Worm (Caenorhabditis elegans) whole organism, L4 larva: Measurements from ENCODE around the gene gly-20.

Experiments
- D1046.2 ChIP-seq: fragments of 200-800 bp; sonication (Bioruptor generic); IDR thresholded peaks from 2 replicates; pipeline ENCODE4 v1.3.6; 2022; ENCODE audit warnings: missing genetic modification characterization, missing compliant biosample characterization
- F49E8.2 ChIP-seq: sonication (generic microtip); optimal IDR thresholded peaks from 2 replicates; lab custom pipeline; 2016; ENCODE audit warnings: missing compliant biosample characterization, mild to moderate bottlenecking, missing genetic modification characterization, borderline replicate concordance
- R02D3.7 ChIP-seq: fragments of 150-350 bp; sonication (generic microtip); optimal IDR thresholded peaks from 3 replicates; lab custom pipeline; 2014; ENCODE audit warnings: missing biosample characterization, missing genetic modification characterization
- T20F7.1 ChIP-seq: fragments of 200-800 bp; sonication (Bioruptor generic); optimal IDR thresholded peaks from 2 replicates; lab custom pipeline; 2018; ENCODE audit warnings: mild to moderate bottlenecking, missing genetic modification characterization, missing compliant biosample characterization
- Y105C5A.15 ChIP-seq: fragments of 200-800 bp; sonication (Bioruptor generic); IDR thresholded peaks from 2 replicates; pipeline ENCODE4 v1.3.6; 2022; ENCODE audit warnings: missing genetic modification characterization, missing compliant biosample characterization
- Y75B8A.6 ChIP-seq: fragments of 200-800 bp; sonication (Bioruptor generic); IDR thresholded peaks from 2 replicates; pipeline ENCODE4 v1.3.6; 2022; ENCODE audit warnings: missing genetic modification reagents, missing genetic modification characterization, missing compliant biosample characterization
- ZK546.5 ChIP-seq, 2 experiments: sonication (generic microtip); optimal IDR thresholded peaks; 2 replicates each; lab custom pipeline; 2017; ENCODE audit warnings: missing biosample characterization in 2 of 2, missing genetic modification characterization in 2 of 2
- aha-1 ChIP-seq: fragments of 150-350 bp; peaks from one replicate; lab custom pipeline; 2014; ENCODE audit warnings: missing biosample characterization, missing genetic modification characterization
- ceh-32 ChIP-seq: sonication (generic microtip); optimal IDR thresholded peaks from 2 replicates; lab custom pipeline; 2016; ENCODE audit warnings: mild to moderate bottlenecking, missing genetic modification characterization, missing compliant biosample characterization; ENCODE audit not compliant: poor library complexity
- ceh-44 ChIP-seq: fragments of 200-800 bp; sonication (Bioruptor generic); IDR thresholded peaks from 2 replicates; pipeline ENCODE4 v1.3.6; 2022; ENCODE audit warnings: missing genetic modification reagents, missing genetic modification characterization, missing compliant biosample characterization
- ceh-62 ChIP-seq: sonication (generic microtip); optimal IDR thresholded peaks from 2 replicates; lab custom pipeline; 2017; ENCODE audit warnings: missing biosample characterization, missing genetic modification characterization
- daf-12 ChIP-seq: fragments of 150-350 bp; optimal IDR thresholded peaks from 2 replicates; lab custom pipeline; 2014; ENCODE audit warnings: missing biosample characterization, missing genetic modification reagents, missing genetic modification characterization
- daf-19 ChIP-seq: fragments of 200-800 bp; sonication (Bioruptor generic); conservative IDR thresholded peaks from 2 replicates; pipeline ENCODE4 v1.3.6; 2022; ENCODE audit warnings: missing genetic modification characterization, missing compliant biosample characterization
- dve-1 ChIP-seq: sonication (generic microtip); optimal IDR thresholded peaks from 2 replicates; lab custom pipeline; 2017; ENCODE audit warnings: antibody characterized with exemption, mild to moderate bottlenecking, missing genetic modification characterization, missing compliant biosample characterization; ENCODE audit not compliant: insufficient read depth
- fos-1 ChIP-seq: fragments of 150-350 bp; optimal IDR thresholded peaks from 2 replicates; lab custom pipeline; 2014; ENCODE audit warnings: missing biosample characterization, missing genetic modification characterization
- jun-1 ChIP-seq: fragments of 150-350 bp; optimal IDR thresholded peaks from 2 replicates; lab custom pipeline; 2014; ENCODE audit warnings: missing biosample characterization, missing genetic modification reagents, missing genetic modification characterization
- lim-7 ChIP-seq: fragments of 200-800 bp; sonication (Bioruptor generic); IDR thresholded peaks from 2 replicates; pipeline ENCODE4 v1.3.6; 2022; ENCODE audit warnings: missing genetic modification characterization, missing compliant biosample characterization
- lir-3 ChIP-seq: sonication (generic microtip); optimal IDR thresholded peaks from 2 replicates; lab custom pipeline; 2016; ENCODE audit warnings: mild to moderate bottlenecking, missing genetic modification characterization, missing compliant biosample characterization
- madf-5 ChIP-seq, 2 experiments: fragments of 200-800 bp; sonication (Bioruptor generic); IDR thresholded peaks; 2 replicates each; pipeline ENCODE4 v1.3.6; 2022; ENCODE audit warnings: missing compliant biosample characterization in 2 of 2, missing genetic modification characterization in 2 of 2
- mdt-29 ChIP-seq: fragments of 200-800 bp; sonication (Bioruptor generic); IDR thresholded peaks from 2 replicates; pipeline ENCODE4 v1.3.6; 2022; ENCODE audit warnings: missing genetic modification reagents, missing genetic modification characterization, missing compliant biosample characterization
- mxl-2 ChIP-seq: fragments of 200-800 bp; sonication (Bioruptor generic); conservative IDR thresholded peaks from 2 replicates; pipeline ENCODE4 v1.3.6; 2022; ENCODE audit warnings: missing genetic modification reagents, missing genetic modification characterization, missing compliant biosample characterization
- nhr-102 ChIP-seq: sonication (generic microtip); optimal IDR thresholded peaks from 2 replicates; lab custom pipeline; 2016; ENCODE audit warnings: mild to moderate bottlenecking, missing genetic modification characterization, moderate library complexity, missing compliant biosample characterization
- nhr-6 ChIP-seq: fragments of 150-350 bp; optimal IDR thresholded peaks from 2 replicates; lab custom pipeline; 2014; ENCODE audit warnings: missing biosample characterization, missing genetic modification characterization
- nhr-77 ChIP-seq: fragments of 150-350 bp; optimal IDR thresholded peaks from 2 replicates; lab custom pipeline; 2014; ENCODE audit warnings: missing biosample characterization, missing genetic modification characterization
- php-3 ChIP-seq: fragments of 200-800 bp; sonication (Bioruptor generic); IDR thresholded peaks from 2 replicates; pipeline ENCODE4 v1.3.6; 2022; ENCODE audit warnings: missing genetic modification reagents, missing genetic modification characterization, missing compliant biosample characterization
- pqm-1 ChIP-seq: sonication (generic microtip); optimal IDR thresholded peaks from 2 replicates; lab custom pipeline; 2017; ENCODE audit warnings: missing biosample characterization, missing genetic modification characterization
- rbr-2 ChIP-seq: sonication (generic microtip); optimal IDR thresholded peaks from 2 replicates; lab custom pipeline; 2016; ENCODE audit warnings: missing genotype, missing genetic modification characterization, missing compliant biosample characterization
- saeg-2 ChIP-seq: fragments of 200-800 bp; sonication (Bioruptor generic); IDR thresholded peaks from 2 replicates; pipeline ENCODE4 v1.3.6; 2022; ENCODE audit warnings: missing genetic modification reagents, missing genetic modification characterization, missing compliant biosample characterization
- set-16 ChIP-seq: fragments of 200-800 bp; sonication (Bioruptor generic); IDR thresholded peaks from 2 replicates; pipeline ENCODE4 v1.3.6; 2022; ENCODE audit warnings: missing genetic modification reagents, missing genetic modification characterization, missing compliant biosample characterization
- snpc-1.2 ChIP-seq: fragments of 200-800 bp; sonication (Bioruptor generic); IDR thresholded peaks from 2 replicates; pipeline ENCODE4 v1.3.6; 2022; ENCODE audit warnings: missing genetic modification reagents, missing genetic modification characterization, missing compliant biosample characterization
- tra-1 ChIP-seq: fragments of 200-800 bp; sonication (Bioruptor generic); IDR thresholded peaks from 2 replicates; pipeline ENCODE4 v1.3.6; 2022; ENCODE audit warnings: missing genetic modification reagents, missing genetic modification characterization, missing compliant biosample characterization
- unc-130 ChIP-seq: sonication (generic microtip); optimal IDR thresholded peaks from 2 replicates; lab custom pipeline; 2016; ENCODE audit warnings: missing genetic modification reagents, missing genetic modification characterization, missing compliant biosample characterization
- unc-62 ChIP-seq, 3 experiments: fragments of 150-350 bp in 1 of 3; sonication (generic microtip); optimal IDR thresholded peaks in 2 of 3; peaks in 1 of 3; 1 replicate in 1 of 3; 2 replicates in 2 of 3; lab custom pipeline; 2014 to 2017; ENCODE audit warnings: missing biosample characterization in 3 of 3, missing genetic modification characterization in 3 of 3, missing genetic modification reagents in 3 of 3, missing genotype in 1 of 3
- ztf-11 ChIP-seq: fragments of 150-350 bp; optimal IDR thresholded peaks from 2 replicates; lab custom pipeline; 2014; ENCODE audit warnings: missing biosample characterization, missing genetic modification characterization

The gly-20 gene

DNA sequence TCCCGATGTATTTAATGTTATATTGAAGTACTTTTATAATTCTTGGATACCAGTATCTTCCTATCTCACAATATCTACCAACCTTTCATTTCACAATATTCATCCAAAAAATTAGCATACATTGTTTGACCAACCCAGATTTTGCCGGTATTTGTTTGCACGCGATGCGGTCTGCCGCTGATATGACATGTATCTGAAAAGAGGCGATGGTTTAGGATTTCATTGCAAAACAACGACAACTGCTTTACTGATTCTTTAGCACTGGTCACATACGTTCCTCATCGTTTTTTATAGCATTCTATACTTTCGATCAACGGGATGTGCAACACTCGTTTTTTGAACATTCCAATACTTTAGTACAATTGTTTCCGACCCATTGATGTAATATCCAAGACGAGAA lies 34.5 kb upstream of the gly-20 start, which contains the start of gene mam-4:
mam-4 (plus strand) TSS at position 301 of the 400 bp plus-strand sequence.
- TF ChIP-seq ztf-11 (tag; lab: Kevin White, UChicago) (no peak), unc-62 (GFP tag; optimal IDR thresholded peaks at IDR 0.05 in 1 of 2; lab: Kevin White, UChicago) (peak in 1 of 2 experiments; percentile 53), unc-62 (tag; optimal IDR thresholded peaks at IDR 0.05; lab: Kevin White, UChicago) (no peak)

DNA sequence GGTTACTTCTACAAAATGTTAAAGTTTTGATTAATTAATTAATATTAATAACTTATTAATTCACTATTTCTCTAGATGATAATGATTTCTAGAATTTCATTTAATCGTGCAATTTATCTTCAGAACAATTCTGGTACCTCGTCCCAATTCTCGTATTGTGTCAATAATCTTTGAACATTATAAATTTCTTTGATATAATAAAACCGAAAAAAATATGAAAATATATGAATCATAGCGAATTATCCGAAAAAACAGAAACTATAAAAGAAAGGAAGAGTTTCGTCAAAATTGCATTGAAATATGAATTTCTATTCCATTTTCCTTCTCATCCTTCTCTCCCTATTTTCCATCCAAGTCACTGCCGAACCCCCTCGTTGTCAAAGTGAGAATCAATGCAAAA lies 31.6 kb upstream of the gly-20 start, which contains the start of gene T19B10.12:
T19B10.12 (plus strand) TSS at position 301 of the 400 bp plus-strand sequence.
- TF ChIP-seq aha-1 (tag; lab: Kevin White, UChicago) = peak; percentile 27
- no peak for TF ChIP-seq mxl-2 (GFP tag; lab: Robert Waterston, UW)

DNA sequence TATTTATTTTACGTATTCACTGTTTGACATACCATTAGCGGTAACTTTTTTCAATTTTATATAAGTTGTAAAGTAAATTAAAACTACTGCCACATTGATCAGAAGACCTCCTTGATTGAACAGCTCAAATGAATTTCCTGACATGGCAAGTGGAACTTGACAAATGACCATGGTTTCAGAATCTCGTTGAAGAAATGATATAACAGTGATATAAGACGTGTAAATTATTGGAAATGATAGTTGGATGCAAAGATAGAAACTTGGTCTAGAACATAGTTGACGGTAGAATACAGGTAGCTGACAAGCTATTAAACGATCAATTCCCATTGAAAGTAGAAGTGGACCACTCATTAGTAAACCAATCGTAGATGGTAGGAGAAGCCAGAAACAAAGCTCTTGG lies 30.6 kb upstream of the gly-20 start:
- TF ChIP-seq ceh-62 (tag; lab: Kevin White, UChicago) = no peak
- TF ChIP-seq unc-62 (GFP tag; optimal IDR thresholded peaks at IDR 0.05 in 1 of 2; lab: Kevin White, UChicago) = peak in 1 of 2 experiments; percentile 95
- no peak for TF ChIP-seq unc-62 (tag; optimal IDR thresholded peaks at IDR 0.05; lab: Kevin White, UChicago)

DNA sequence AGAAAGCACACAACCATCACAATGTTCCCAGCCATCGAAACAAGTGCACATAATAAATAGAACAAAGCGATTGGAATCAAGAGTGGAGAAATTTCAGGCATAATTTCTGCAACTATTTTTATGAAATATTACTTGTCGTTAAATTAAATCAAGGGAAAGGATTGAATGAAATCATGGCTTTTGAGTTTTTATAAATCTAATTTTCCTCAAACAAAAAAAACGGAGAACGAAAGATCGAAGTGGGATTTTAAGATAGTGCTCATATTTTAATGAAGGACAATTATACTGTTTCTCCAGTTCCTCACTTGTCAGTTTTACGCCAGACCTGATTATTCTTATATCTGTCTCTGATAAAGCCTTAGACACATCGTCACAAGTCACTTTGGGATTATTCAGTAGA lies 29.9 kb upstream of the gly-20 start, which contains the start of gene srsx-33:
srsx-33 (minus strand) TSS at position 101 of the 400 bp plus-strand sequence.
- TF ChIP-seq Y75B8A.6 (no peak), nhr-77 (no peak), ZK546.5 (tag; optimal IDR thresholded peaks at IDR 0.05; lab: Kevin White, UChicago) (no peak), ceh-32 (tag; lab: Kevin White, UChicago) (no peak), R02D3.7 (tag; lab: Kevin White, UChicago) (no peak), Y105C5A.15 (no peak), ztf-11 (tag; lab: Kevin White, UChicago) (no peak), F49E8.2 (tag; lab: Kevin White, UChicago) (no peak), D1046.2 (GFP tag; lab: Robert Waterston, UW) (no peak), fos-1 (tag; lab: Kevin White, UChicago) (no peak), unc-130 (GFP tag; lab: Kevin White, UChicago) (no peak), php-3 (GFP tag; lab: Robert Waterston, UW) (no peak), mdt-29 (GFP tag; lab: Robert Waterston, UW) (no peak), lir-3 (tag; lab: Kevin White, UChicago) (no peak), nhr-102 (tag; lab: Kevin White, UChicago) (no peak), saeg-2 (no peak), pqm-1 (tag; lab: Kevin White, UChicago) (no peak), daf-12 (tag; lab: Kevin White, UChicago) (no peak)

- TF ChIP-seq dve-1 (tag; lab: Kevin White, UChicago) (no peak), T20F7.1 (GFP tag; lab: Kevin White, UChicago) (no peak), jun-1 (tag; lab: Kevin White, UChicago) (no peak), ZK546.5 (tag; optimal IDR thresholded peaks at IDR 0.05; lab: Kevin White, UChicago) (no peak), lim-7 (GFP tag; lab: Robert Waterston, UW) (no peak), rbr-2 (tag; lab: Kevin White, UChicago) (no peak), mxl-2 (GFP tag; lab: Robert Waterston, UW) (no peak), madf-5 (GFP tag; IDR thresholded peaks at IDR 0.05; lab: Robert Waterston, UW) (no peak), tra-1 (GFP tag; lab: Robert Waterston, UW) (no peak), ceh-44 (no peak), snpc-1.2 (no peak), nhr-6 (tag; lab: Kevin White, UChicago) (no peak), ceh-32 (tag; lab: Kevin White, UChicago) (no peak), set-16 (GFP tag; lab: Robert Waterston, UW) (no peak), daf-19 (no peak)
These were observed 27.4 kb upstream of the gly-20 start, which contains the start of gene srsx-31 for ce11 chrV:11254980-11255379. Gene srsx-31 (minus strand): TSS chrV:11255080.
